Worm (Caenorhabditis elegans): Measurements from ENCODE around the gene imp-3.
A peak's percentile ranks its signal among the peaks of the same experiment; 100 is the strongest.

The imp-3 gene

DNA sequence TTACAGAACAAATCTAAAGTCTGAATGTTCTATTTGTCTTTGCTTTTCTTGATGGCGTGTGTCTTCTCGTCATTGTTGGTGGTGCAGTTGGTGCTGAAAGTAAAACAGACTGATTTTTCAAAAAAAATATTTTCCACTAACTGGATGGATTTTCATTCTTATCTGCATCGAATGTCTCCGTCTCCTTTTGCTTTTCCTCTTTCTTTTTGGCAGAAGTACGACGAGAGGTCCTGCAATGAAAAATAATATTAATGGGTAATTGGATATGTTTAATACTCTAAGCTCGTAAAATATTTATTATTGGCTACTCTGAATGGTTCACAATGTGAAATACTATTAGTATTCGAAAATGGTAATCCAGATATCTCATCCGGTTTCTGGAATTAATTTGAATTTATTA is 29.3 kb downstream of the imp-3 start, which contains the start of gene del-7:
del-7 (plus strand) TSS at position 301 of the 400 bp plus-strand sequence.
- TF ChIP-seq nhr-237 (tag; optimal IDR thresholded peaks at IDR 0.05) (no peak), mml-1 (tag; optimal IDR thresholded peaks at IDR 0.05) (no peak), eor-1 (tag; optimal IDR thresholded peaks at IDR 0.05) (no peak), ZK546.5 (tag; optimal IDR thresholded peaks at IDR 0.05) (no peak), nhr-25 (tag; optimal IDR thresholded peaks at IDR 0.05) (no peak), jun-1 (tag; optimal IDR thresholded peaks at IDR 0.05) (no peak), nhr-11 (tag; optimal IDR thresholded peaks at IDR 0.05) (no peak), lsy-12 (tag; optimal IDR thresholded peaks at IDR 0.05) (no peak), ceh-16 (tag; optimal IDR thresholded peaks at IDR 0.05) (no peak), nhr-23 (tag; optimal IDR thresholded peaks at IDR 0.05) (no peak), pqm-1 (tag; optimal IDR thresholded peaks at IDR 0.05) (no peak), unc-62 (GFP tag; optimal IDR thresholded peaks at IDR 0.05) (no peak), nhr-77 (tag; optimal IDR thresholded peaks at IDR 0.05) (no peak), elt-1 (tag; optimal IDR thresholded peaks at IDR 0.05) (no peak)

DNA sequence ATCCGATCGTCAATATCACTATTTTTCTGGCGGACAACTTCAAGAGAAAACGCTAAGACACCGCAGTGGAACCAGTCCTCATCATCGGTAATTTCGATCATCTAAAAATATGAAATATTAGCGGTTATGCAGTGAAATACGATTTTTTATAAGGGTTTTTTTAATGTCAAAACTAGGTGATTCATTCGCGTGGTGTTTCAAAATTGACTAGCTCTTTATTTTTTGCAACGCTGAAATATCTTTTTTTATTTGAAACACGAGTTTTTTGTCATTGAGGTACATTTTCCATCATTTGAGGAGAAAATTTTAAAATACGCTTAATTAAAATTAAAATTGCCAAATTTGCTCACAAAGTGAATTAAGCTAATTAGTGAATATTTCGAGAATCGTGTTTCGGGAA is 29.9 kb downstream of the imp-3 start, which contains the start of gene dsb-3:
dsb-3 (minus strand) TSS at position 101 of the 400 bp plus-strand sequence.
- no peak for TF ChIP-seq zag-1 (tag; optimal IDR thresholded peaks at IDR 0.05)
- no peak for TF ChIP-seq ztf-4 (tag; optimal IDR thresholded peaks at IDR 0.05)
- no peak for TF ChIP-seq lin-15B (tag; optimal IDR thresholded peaks at IDR 0.05)
- no peak for TF ChIP-seq ceh-28 (tag; optimal IDR thresholded peaks at IDR 0.05)
- TF ChIP-seq nfya-1 (tag; optimal IDR thresholded peaks at IDR 0.05; ENCODE audit: insufficient read depth), result no peak
- TF ChIP-seq unc-62 (GFP tag; optimal IDR thresholded peaks at IDR 0.05), result no peak
- no peak for TF ChIP-seq lsy-12 (tag; optimal IDR thresholded peaks at IDR 0.05)
- no peak for TF ChIP-seq nhr-67 (tag; optimal IDR thresholded peaks at IDR 0.05)
- TF ChIP-seq mml-1 (tag; optimal IDR thresholded peaks at IDR 0.05), result no peak
- no peak for TF ChIP-seq fos-1 (tag; optimal IDR thresholded peaks at IDR 0.05)
- TF ChIP-seq fkh-10 (GFP tag; optimal IDR thresholded peaks at IDR 0.05), result no peak
- no peak for TF ChIP-seq skn-1 (tag; optimal IDR thresholded peaks at IDR 0.05)
- no peak for TF ChIP-seq pqm-1 (tag; optimal IDR thresholded peaks at IDR 0.05)

ce11 chrIV:7757245-7757644 is 32.2 kb downstream of the imp-3 start, which contains the start of gene C46A5.4:
Gene C46A5.4, minus strand, starts transcription at chrIV:7757345.
- TF ChIP-seq sea-2 (GFP tag; optimal IDR thresholded peaks at IDR 0.05), result no peak
- TF ChIP-seq eor-1 (tag; optimal IDR thresholded peaks at IDR 0.05), result no peak
- TF ChIP-seq daf-12 (tag; optimal IDR thresholded peaks at IDR 0.05), result no peak
- no peak for TF ChIP-seq nhr-77 (tag; optimal IDR thresholded peaks at IDR 0.05)

- TF ChIP-seq lin-15B (tag; optimal IDR thresholded peaks at IDR 0.05) (no peak), sea-2 (GFP tag; optimal IDR thresholded peaks at IDR 0.05) (no peak), zag-1 (tag; optimal IDR thresholded peaks at IDR 0.05) (no peak), elt-2 (tag; optimal IDR thresholded peaks at IDR 0.05) (no peak), daf-12 (tag; optimal IDR thresholded peaks at IDR 0.05) (no peak), hmg-11 (tag; optimal IDR thresholded peaks at IDR 0.05) (no peak), ceh-28 (tag; optimal IDR thresholded peaks at IDR 0.05) (no peak), egl-27 (tag; optimal IDR thresholded peaks at IDR 0.05) (no peak), nhr-76 (tag; optimal IDR thresholded peaks at IDR 0.05) (no peak), unc-62 (GFP tag; optimal IDR thresholded peaks at IDR 0.05) (no peak)
Observed at ce11 chrIV:7754114-7754513, 35.3 kb downstream of the imp-3 start.

DNA sequence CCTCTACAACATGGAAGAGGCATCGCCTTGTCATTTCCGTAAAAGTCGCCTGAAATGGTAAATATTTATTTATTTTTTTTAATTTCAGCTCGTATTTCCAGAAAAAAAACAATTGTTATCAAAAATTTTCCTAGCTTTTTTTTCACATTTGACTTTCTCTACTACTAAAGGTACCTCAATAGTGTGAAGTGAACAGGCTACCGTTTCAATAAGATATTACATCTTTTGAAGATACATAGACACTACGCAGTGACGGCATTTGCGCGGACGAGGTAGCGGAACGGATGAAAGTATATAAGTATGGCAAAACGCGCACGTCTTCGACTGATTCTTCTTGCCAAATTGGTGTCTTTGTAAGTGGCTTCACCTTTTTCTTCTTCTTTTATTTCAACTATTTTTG is 36.3 kb downstream of the imp-3 start, which contains the start of gene col-14:
col-14 (plus strand) TSS at position 301 of the 400 bp plus-strand sequence.
- no peak for TF ChIP-seq ztf-4 (tag; optimal IDR thresholded peaks at IDR 0.05)
- TF ChIP-seq nhr-25 (tag; optimal IDR thresholded peaks at IDR 0.05), result peak; percentile 16
- TF ChIP-seq elt-3 (tag; optimal IDR thresholded peaks at IDR 0.05), result no peak
- TF ChIP-seq ztf-11 (tag; optimal IDR thresholded peaks at IDR 0.05), result no peak
- TF ChIP-seq tbx-2 (tag; optimal IDR thresholded peaks at IDR 0.05), result no peak
- TF ChIP-seq lin-39 (tag; optimal IDR thresholded peaks at IDR 0.05), result no peak

DNA sequence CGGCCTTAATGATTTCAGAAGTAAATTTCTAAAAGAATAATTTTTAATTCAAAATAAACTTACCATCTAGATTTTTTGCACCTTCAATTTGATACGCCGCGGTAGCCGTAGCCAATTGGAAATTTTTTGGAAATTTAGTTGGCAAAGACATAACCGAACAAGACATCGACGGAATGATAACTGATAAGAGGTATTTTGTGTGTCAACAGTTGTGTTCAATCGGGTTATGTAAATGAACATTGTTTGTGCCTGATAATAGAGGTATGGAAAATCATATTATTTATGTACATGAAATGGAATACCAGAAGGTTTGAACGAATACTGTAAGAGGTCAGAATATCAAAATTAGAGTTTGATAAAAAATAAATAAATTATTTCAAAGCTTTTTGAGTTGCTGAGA is 41.6 kb downstream of the imp-3 start, which contains the start of gene klo-1:
klo-1 (minus strand) TSS at position 388 of the 400 bp plus-strand sequence.
- no peak for TF ChIP-seq hmg-11 (tag; optimal IDR thresholded peaks at IDR 0.05)
- no peak for TF ChIP-seq elt-1 (tag; optimal IDR thresholded peaks at IDR 0.05)
- TF ChIP-seq fkh-10 (GFP tag; optimal IDR thresholded peaks at IDR 0.05), result no peak
- peak; percentile 52 for TF ChIP-seq pqm-1 (tag; optimal IDR thresholded peaks at IDR 0.05)
- peak; percentile 88 for TF ChIP-seq elt-2 (tag; optimal IDR thresholded peaks at IDR 0.05)

Measured in whole organism, L3 larva.